Worm (Caenorhabditis elegans): ENCODE results near the gene C06H2.7.
"Not testable (repeated sequence)": the region's sequence is repeated elsewhere in the genome, so short reads cannot be mapped to it uniquely, and the experiment has no call there.

The C06H2.7 gene

ce11 chrV:11122466-11122865, 22.1 kb downstream of the C06H2.7 start, which contains the start of gene mboa-2:
Gene mboa-2, minus strand, starts transcription at chrV:11122493.
- TF ChIP-seq W03F9.2 (tag; optimal IDR thresholded peaks at IDR 0.05) (peak; percentile 12), dao-5 (tag; optimal IDR thresholded peaks at IDR 0.05) (no peak), him-1 (tag; optimal IDR thresholded peaks at IDR 0.05) (no peak)

- no peak for TF ChIP-seq dao-5 (tag; optimal IDR thresholded peaks at IDR 0.05)
- no peak for TF ChIP-seq W03F9.2 (tag; optimal IDR thresholded peaks at IDR 0.05)
- TF ChIP-seq him-1 (tag; optimal IDR thresholded peaks at IDR 0.05), result no peak
Measured at ce11 chrV:11121247-11121646, 23.3 kb downstream of the C06H2.7 start.

- TF ChIP-seq him-1 (tag; optimal IDR thresholded peaks at IDR 0.05), result no peak
- TF ChIP-seq W03F9.2 (tag; optimal IDR thresholded peaks at IDR 0.05), result no peak
- TF ChIP-seq dao-5 (tag; optimal IDR thresholded peaks at IDR 0.05), result no peak
Measured at ce11 chrV:11119294-11119755, 25.3 kb downstream of the C06H2.7 start, which contains the start of gene scb-1. Gene scb-1, minus strand, starts transcription at chrV:11119705.

- TF ChIP-seq W03F9.2 (tag; optimal IDR thresholded peaks at IDR 0.05) (no peak), dao-5 (tag; optimal IDR thresholded peaks at IDR 0.05) (no peak), him-1 (tag; optimal IDR thresholded peaks at IDR 0.05) (no peak)
Measured at ce11 chrV:11118179-11118725, 26.3 kb downstream of the C06H2.7 start.

- TF ChIP-seq dao-5 (tag; optimal IDR thresholded peaks at IDR 0.05) (no peak), him-1 (tag; optimal IDR thresholded peaks at IDR 0.05) (no peak), W03F9.2 (tag; optimal IDR thresholded peaks at IDR 0.05) (no peak)
Measured at ce11 chrV:11113607-11114006, 31.0 kb downstream of the C06H2.7 start, which contains the start of gene math-33. Gene math-33, plus strand, starts transcription at chrV:11113907.

ce11 chrV:11113041-11113574, 31.5 kb downstream of the C06H2.7 start, which contains the start of gene erfa-3:
Gene erfa-3, minus strand, starts transcription at chrV:11113091.
- TF ChIP-seq W03F9.2 (tag; optimal IDR thresholded peaks at IDR 0.05) (peak; percentile 68), him-1 (tag; optimal IDR thresholded peaks at IDR 0.05) (no peak), dao-5 (tag; optimal IDR thresholded peaks at IDR 0.05) (no peak)

- TF ChIP-seq him-1, dao-5, W03F9.2 (tag; optimal IDR thresholded peaks at IDR 0.05): not testable (repeated sequence)
Measured at ce11 chrV:11109647-11110046, 34.9 kb downstream of the C06H2.7 start, which contains the start of gene Y42A5A.5. Gene Y42A5A.5, minus strand, starts transcription at chrV:11109747.

ce11 chrV:11104408-11104807, 40.2 kb downstream of the C06H2.7 start:
- TF ChIP-seq W03F9.2 (tag; optimal IDR thresholded peaks at IDR 0.05) (no peak), him-1 (tag; optimal IDR thresholded peaks at IDR 0.05) (no peak), dao-5 (tag; optimal IDR thresholded peaks at IDR 0.05) (no peak)

ce11 chrV:11098599-11098998, 46.0 kb downstream of the C06H2.7 start, which contains the start of gene cdkl-1:
Gene cdkl-1, plus strand, starts transcription at chrV:11098899.
- TF ChIP-seq him-1 (tag; optimal IDR thresholded peaks at IDR 0.05) (no peak), W03F9.2 (tag; optimal IDR thresholded peaks at IDR 0.05) (no peak)

- TF ChIP-seq W03F9.2 (tag; optimal IDR thresholded peaks at IDR 0.05) (no peak), him-1 (tag; optimal IDR thresholded peaks at IDR 0.05) (no peak), dao-5 (tag; optimal IDR thresholded peaks at IDR 0.05) (no peak)
Measured at ce11 chrV:11095873-11096272, 48.7 kb downstream of the C06H2.7 start, which contains the start of gene Y42A5A.3. Gene Y42A5A.3, minus strand, starts transcription at chrV:11095973.

- no peak for TF ChIP-seq dao-5 (tag; optimal IDR thresholded peaks at IDR 0.05)
- TF ChIP-seq him-1 (tag; optimal IDR thresholded peaks at IDR 0.05), result no peak
- TF ChIP-seq W03F9.2 (tag; optimal IDR thresholded peaks at IDR 0.05), result no peak
Measured at ce11 chrV:11094698-11095097, 49.9 kb downstream of the C06H2.7 start.

ce11 chrV:11093163-11094091, 51.2 kb downstream of the C06H2.7 start, which contains the start of gene lact-8:
Gene lact-8, minus strand, starts transcription at chrV:11093607.
- TF ChIP-seq dao-5 (tag; optimal IDR thresholded peaks at IDR 0.05) (no peak), him-1 (tag; optimal IDR thresholded peaks at IDR 0.05) (no peak), W03F9.2 (tag; optimal IDR thresholded peaks at IDR 0.05) (no peak)

Measured in whole organism, L4/young adult.